Worm (Caenorhabditis elegans) whole organism, late embryonic: ENCODE measurements around the gene F56C9.6.
A peak's percentile ranks its signal among the peaks of the same experiment; 100 is the strongest.

Experiments used
- C38D4.7 ChIP-seq: fragments of 200-800 bp; sonication (Bioruptor generic); optimal IDR thresholded peaks from 2 replicates; lab custom pipeline; 2018; ENCODE audit warnings: mild to moderate bottlenecking, missing genetic modification characterization, moderate library complexity, missing compliant biosample characterization
- K02D7.2 ChIP-seq: sonication (generic microtip); optimal IDR thresholded peaks from 2 replicates; lab custom pipeline; 2017; ENCODE audit warnings: mild to moderate bottlenecking, missing genetic modification characterization, missing compliant biosample characterization
- K09A11.1 ChIP-seq: sonication (generic microtip); optimal IDR thresholded peaks from 2 replicates; lab custom pipeline; 2017; ENCODE audit warnings: antibody characterized with exemption, mild to moderate bottlenecking, missing genetic modification characterization, missing compliant biosample characterization; ENCODE audit not compliant: insufficient read depth
- Y22D7AL.16 ChIP-seq: sonication (generic microtip); optimal IDR thresholded peaks from 2 replicates; lab custom pipeline; 2016; ENCODE audit warnings: missing genetic modification characterization, missing compliant biosample characterization
- ceh-14 ChIP-seq: sonication (generic microtip); optimal IDR thresholded peaks from 2 replicates; lab custom pipeline; 2016; ENCODE audit warnings: missing genotype, missing genetic modification characterization, missing compliant biosample characterization
- ceh-19 ChIP-seq: fragments of 200-800 bp; sonication (Bioruptor generic); optimal IDR thresholded peaks from 2 replicates; lab custom pipeline; 2018; ENCODE audit warnings: mild to moderate bottlenecking, missing genetic modification characterization, missing compliant biosample characterization
- ceh-2 ChIP-seq: sonication (generic microtip); optimal IDR thresholded peaks from 2 replicates; lab custom pipeline; 2016; ENCODE audit warnings: missing genotype, missing genetic modification characterization, missing compliant biosample characterization
- ceh-22 ChIP-seq: sonication (generic microtip); optimal IDR thresholded peaks from 2 replicates; lab custom pipeline; 2017; ENCODE audit warnings: missing biosample characterization, missing genetic modification characterization
- ceh-24 ChIP-seq: sonication (generic microtip); optimal IDR thresholded peaks from 2 replicates; lab custom pipeline; 2016; ENCODE audit warnings: mild to moderate bottlenecking, missing genetic modification characterization, missing compliant biosample characterization
- ceh-30 ChIP-seq: fragments of 150-350 bp; optimal IDR thresholded peaks from 2 replicates; lab custom pipeline; 2014; ENCODE audit warnings: missing biosample characterization, missing genetic modification characterization
- ceh-45 ChIP-seq: fragments of 200-800 bp; sonication (Bioruptor generic); IDR thresholded peaks from 2 replicates; pipeline ENCODE4 v1.3.6; 2022; ENCODE audit warnings: missing genetic modification reagents, missing genetic modification characterization, missing compliant biosample characterization
- ceh-9 ChIP-seq: sonication (generic microtip); optimal IDR thresholded peaks from 2 replicates; lab custom pipeline; 2016; ENCODE audit warnings: mild to moderate bottlenecking, missing genetic modification characterization, inconsistent platforms, missing compliant biosample characterization
- che-1 ChIP-seq: sonication (generic microtip); optimal IDR thresholded peaks from 2 replicates; lab custom pipeline; 2016; ENCODE audit warnings: mild to moderate bottlenecking, missing genetic modification characterization, missing compliant biosample characterization
- dve-1 ChIP-seq: sonication (generic microtip); optimal IDR thresholded peaks from 2 replicates; lab custom pipeline; 2017; ENCODE audit warnings: antibody characterized with exemption, mild to moderate bottlenecking, missing genetic modification characterization, missing compliant biosample characterization
- elt-4 ChIP-seq: sonication (generic microtip); optimal IDR thresholded peaks from 2 replicates; lab custom pipeline; 2016; ENCODE audit warnings: missing genetic modification characterization, missing compliant biosample characterization
- eyg-1 ChIP-seq: sonication (generic microtip); optimal IDR thresholded peaks from 2 replicates; lab custom pipeline; 2016; ENCODE audit warnings: missing genotype, missing genetic modification characterization, missing compliant biosample characterization
- fax-1 ChIP-seq: sonication (generic microtip); optimal IDR thresholded peaks from 2 replicates; lab custom pipeline; 2016; ENCODE audit warnings: missing genotype, missing genetic modification characterization, missing compliant biosample characterization
- fkh-10 ChIP-seq: fragments of 150-350 bp; optimal IDR thresholded peaks from 2 replicates; lab custom pipeline; 2014; ENCODE audit warnings: missing biosample characterization, missing genetic modification reagents, missing genetic modification characterization
- fkh-6 ChIP-seq: sonication (generic microtip); optimal IDR thresholded peaks from 2 replicates; lab custom pipeline; 2016; ENCODE audit warnings: missing genetic modification characterization, missing compliant biosample characterization
- gmeb-2 ChIP-seq: sonication (generic microtip); optimal IDR thresholded peaks from 2 replicates; lab custom pipeline; 2016; ENCODE audit warnings: missing genetic modification characterization, inconsistent platforms, missing compliant biosample characterization
- hlh-13 ChIP-seq: fragments of 200-800 bp; sonication (Bioruptor generic); optimal IDR thresholded peaks from 2 replicates; lab custom pipeline; 2018; ENCODE audit warnings: mild to moderate bottlenecking, missing genetic modification characterization, missing compliant biosample characterization
- hlh-15 ChIP-seq: sonication (generic microtip); optimal IDR thresholded peaks from 2 replicates; lab custom pipeline; 2016; ENCODE audit warnings: missing genetic modification characterization, missing compliant biosample characterization
- hlh-30 ChIP-seq: sonication (generic microtip); optimal IDR thresholded peaks from 2 replicates; lab custom pipeline; 2017; ENCODE audit warnings: antibody characterized with exemption, missing genetic modification characterization, missing compliant biosample characterization; ENCODE audit not compliant: insufficient read depth
- lin-11 ChIP-seq: fragments of 200-800 bp; sonication (Bioruptor generic); optimal IDR thresholded peaks from 2 replicates; lab custom pipeline; 2018; ENCODE audit warnings: mild to moderate bottlenecking, missing genetic modification characterization, missing compliant biosample characterization
- nfya-1 ChIP-seq: sonication (generic microtip); optimal IDR thresholded peaks from 2 replicates; lab custom pipeline; 2017; ENCODE audit warnings: missing genetic modification characterization, mild to moderate bottlenecking, missing compliant biosample characterization, antibody characterized with exemption, moderate library complexity
- odd-2 ChIP-seq: sonication (generic microtip); optimal IDR thresholded peaks from 2 replicates; lab custom pipeline; 2017; ENCODE audit warnings: antibody characterized with exemption, mild to moderate bottlenecking, missing genetic modification characterization, missing compliant biosample characterization
- pag-3 ChIP-seq: sonication (generic microtip); optimal IDR thresholded peaks from 2 replicates; lab custom pipeline; 2016; ENCODE audit warnings: missing compliant biosample characterization, missing genetic modification characterization, borderline replicate concordance
- pax-1 ChIP-seq: fragments of 150-350 bp; optimal IDR thresholded peaks from 2 replicates; lab custom pipeline; 2014; ENCODE audit warnings: missing biosample characterization, missing genetic modification characterization
- pqm-1 ChIP-seq: sonication (generic microtip); optimal IDR thresholded peaks from 2 replicates; lab custom pipeline; 2016; ENCODE audit warnings: missing genetic modification characterization, missing compliant biosample characterization
- pros-1 ChIP-seq: fragments of 150-350 bp; optimal IDR thresholded peaks from 2 replicates; lab custom pipeline; 2014; ENCODE audit warnings: missing biosample characterization, missing genetic modification reagents, missing genetic modification characterization
- rnt-1 ChIP-seq: sonication (generic microtip); optimal IDR thresholded peaks from 2 replicates; lab custom pipeline; 2016; ENCODE audit warnings: missing genetic modification characterization, missing compliant biosample characterization
- sdc-2 ChIP-seq: sonication (generic microtip); optimal IDR thresholded peaks from 2 replicates; lab custom pipeline; 2016; ENCODE audit warnings: missing genotype, missing genetic modification characterization, missing compliant biosample characterization
- sox-2 ChIP-seq: fragments of 200-800 bp; sonication (Bioruptor generic); IDR thresholded peaks from 2 replicates; pipeline ENCODE4 v1.3.6; 2022; ENCODE audit warnings: missing genetic modification reagents, missing genetic modification characterization, missing compliant biosample characterization
- sox-4 ChIP-seq: sonication (generic microtip); optimal IDR thresholded peaks from 2 replicates; lab custom pipeline; 2017; ENCODE audit warnings: mild to moderate bottlenecking, missing genetic modification characterization, inconsistent platforms, missing compliant biosample characterization
- syd-9 ChIP-seq: sonication (generic microtip); optimal IDR thresholded peaks from 2 replicates; lab custom pipeline; 2016; ENCODE audit warnings: mild to moderate bottlenecking, missing genetic modification characterization, moderate library complexity, missing compliant biosample characterization
- tbx-2 ChIP-seq: sonication (generic microtip); optimal IDR thresholded peaks from 2 replicates; lab custom pipeline; 2016; ENCODE audit warnings: missing genetic modification characterization, missing compliant biosample characterization
- tbx-7 ChIP-seq: sonication (generic microtip); optimal IDR thresholded peaks from 2 replicates; lab custom pipeline; 2016; ENCODE audit warnings: missing genotype, missing genetic modification characterization, missing compliant biosample characterization
- ttx-3 ChIP-seq: sonication (generic microtip); optimal IDR thresholded peaks from 2 replicates; lab custom pipeline; 2016; ENCODE audit warnings: missing genetic modification reagents, missing genetic modification characterization, missing compliant biosample characterization
- unc-42 ChIP-seq: sonication (generic microtip); optimal IDR thresholded peaks from 2 replicates; lab custom pipeline; 2016; ENCODE audit warnings: missing genotype, missing genetic modification characterization, missing compliant biosample characterization
- zip-5 ChIP-seq: sonication (generic microtip); optimal IDR thresholded peaks from 2 replicates; lab custom pipeline; 2016; ENCODE audit warnings: missing genetic modification characterization, missing compliant biosample characterization

Gene F56C9.6

ce11 chrIII:7319390-7319789, 8.8 kb upstream of the F56C9.6 start, which contains the start of gene F56C9.8:
TSS of gene F56C9.8 (minus strand) at chrIII:7319509.
- no peak for TF ChIP-seq tbx-7 (tag; lab: Kevin White, UChicago)
- no peak for TF ChIP-seq unc-42 (tag; lab: Kevin White, UChicago)
- TF ChIP-seq zip-5 (tag; lab: Kevin White, UChicago) = no peak
- no peak for TF ChIP-seq fkh-6 (tag; lab: Kevin White, UChicago)
- TF ChIP-seq pqm-1 (tag; lab: Kevin White, UChicago) = no peak
- no peak for TF ChIP-seq ttx-3 (tag; lab: Kevin White, UChicago)
- TF ChIP-seq che-1 (tag; lab: Kevin White, UChicago) = no peak
- no peak for TF ChIP-seq Y22D7AL.16 (tag; lab: Kevin White, UChicago)
- TF ChIP-seq gmeb-2 (tag; lab: Kevin White, UChicago) = no peak
- no peak for TF ChIP-seq K09A11.1 (tag; lab: Kevin White, UChicago)
- no peak for TF ChIP-seq syd-9
- no peak for TF ChIP-seq C38D4.7 (GFP tag; lab: Kevin White, UChicago)
- no peak for TF ChIP-seq ceh-9 (tag; lab: Kevin White, UChicago)
- no peak for TF ChIP-seq elt-4
- TF ChIP-seq ceh-24 (tag; lab: Kevin White, UChicago) = no peak
- no peak for TF ChIP-seq ceh-2 (tag; lab: Kevin White, UChicago)
- TF ChIP-seq, all 69 proteins: peak for 0

DNA sequence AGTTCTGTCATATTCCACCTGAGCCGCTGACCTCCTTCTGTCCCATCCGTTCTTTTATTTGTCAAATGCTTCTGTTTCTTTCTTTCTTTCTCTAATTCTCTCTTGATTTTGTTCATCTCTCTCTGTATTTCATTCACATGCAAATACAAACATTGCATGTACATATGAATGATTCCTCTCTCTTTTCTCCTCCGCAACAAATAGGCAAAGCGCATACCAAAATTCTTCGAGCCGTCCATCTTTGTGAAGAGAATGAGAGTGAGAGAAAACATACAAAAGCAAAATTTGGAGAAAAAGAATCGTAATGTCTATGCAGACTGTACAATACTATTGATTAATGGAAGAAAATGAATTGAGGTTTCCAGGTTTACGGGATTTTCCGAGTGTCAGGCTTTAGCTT, 6.8 kb upstream of the F56C9.6 start:
- TF ChIP-seq ceh-19 (GFP tag; lab: Kevin White, UChicago) = peak; percentile 33
- peak; percentile 14 for TF ChIP-seq pax-1
- no peak for TF ChIP-seq syd-9

DNA sequence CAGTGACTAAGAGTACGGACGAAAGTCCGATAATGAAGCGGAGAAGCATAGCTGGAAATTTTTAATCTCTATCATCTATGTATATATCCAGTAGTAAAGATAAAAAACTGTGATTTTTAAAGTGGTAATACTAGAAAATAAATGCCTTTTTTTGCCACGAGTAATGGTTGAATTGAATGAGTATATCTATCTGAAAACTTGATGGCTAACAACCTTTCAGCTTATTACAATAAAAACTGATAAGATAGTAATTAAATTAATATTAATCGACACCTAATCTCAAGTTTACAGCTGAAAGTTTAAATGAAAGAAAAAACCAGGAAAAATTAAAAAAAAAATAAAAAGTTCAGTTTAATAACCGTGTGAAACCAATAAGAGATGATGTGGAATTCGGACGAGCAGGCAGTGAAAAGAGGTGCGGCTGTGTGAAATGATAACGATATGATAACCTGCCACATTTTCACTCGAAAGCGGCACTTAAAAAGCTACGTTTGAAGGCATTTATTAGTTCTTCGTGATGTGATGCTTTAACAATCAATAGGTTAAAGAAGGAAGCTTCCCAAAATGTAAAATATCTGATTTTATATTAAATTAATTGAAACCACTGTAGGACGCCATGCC, 4.5 kb upstream of the F56C9.6 start, which contains the start of gene nspg-6:
Gene nspg-6 (minus strand): TSS at position 51 of the 621 bp plus-strand sequence.
- TF ChIP-seq eyg-1 (tag; lab: Kevin White, UChicago) (no peak), dve-1 (tag; lab: Kevin White, UChicago) (no peak), sox-4 (tag; lab: Kevin White, UChicago) (no peak), hlh-15 (no peak), pros-1 (no peak), ttx-3 (tag; lab: Kevin White, UChicago) (no peak), lin-11 (tag; lab: Kevin White, UChicago) (no peak), tbx-2 (tag; lab: Kevin White, UChicago) (no peak), fkh-10 (GFP tag; lab: Kevin White, UChicago) (no peak), K09A11.1 (tag; lab: Kevin White, UChicago) (no peak), odd-2 (tag; lab: Kevin White, UChicago) (no peak), ceh-22 (tag; lab: Kevin White, UChicago) (no peak), nfya-1 (tag; lab: Kevin White, UChicago) (no peak), sox-2 (GFP tag; lab: Robert Waterston, UW) (no peak), hlh-30 (tag; lab: Kevin White, UChicago) (no peak), rnt-1 (no peak), ceh-14 (tag; lab: Kevin White, UChicago) (no peak)

DNA sequence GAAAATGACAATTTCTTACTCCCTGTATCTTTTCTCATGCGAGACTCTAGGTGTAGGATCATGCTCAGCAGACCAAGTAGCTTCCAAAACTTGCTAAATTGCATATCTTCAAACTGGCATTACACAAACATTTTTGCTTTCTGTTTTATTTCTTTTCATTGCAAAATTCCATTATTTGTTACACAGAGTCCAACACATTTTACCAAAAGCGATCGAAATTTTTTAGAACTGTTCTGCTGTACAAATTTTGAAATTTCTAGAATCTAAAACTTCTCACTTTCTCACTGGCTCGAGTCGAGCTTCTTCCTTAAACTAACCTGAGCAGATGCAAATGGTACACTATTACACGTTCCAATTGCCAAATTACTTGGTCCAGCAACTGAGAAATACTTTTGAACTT, 3.9 kb upstream of the F56C9.6 start:
- TF ChIP-seq C38D4.7 (GFP tag; lab: Kevin White, UChicago) (no peak), sdc-2 (tag; lab: Kevin White, UChicago) (no peak), ceh-19 (GFP tag; lab: Kevin White, UChicago) (no peak), fax-1 (tag; lab: Kevin White, UChicago) (no peak), eyg-1 (tag; lab: Kevin White, UChicago) (no peak), K02D7.2 (tag; lab: Kevin White, UChicago) (no peak), ceh-30 (tag; lab: Kevin White, UChicago) (no peak), tbx-7 (tag; lab: Kevin White, UChicago) (no peak), ceh-45 (GFP tag; lab: Robert Waterston, UW) (no peak), gmeb-2 (tag; lab: Kevin White, UChicago) (no peak), pag-3 (no peak), hlh-13 (GFP tag; lab: Kevin White, UChicago) (no peak), rnt-1 (no peak)
